Fruit fly (Drosophila melanogaster): ENCODE measurements around the gene CG42331.

The CG42331 gene

dm6 chr3R:24813637-24814301 lies 41.8 kb downstream of the CG42331 start, which contains the start of the genes lili and CG34150 (continued):
- TF ChIP-seq CG2129 (GFP tag; IDR thresholded peaks at IDR 0.05; ENCODE audit: partially characterized antibody) (peak; percentile 41; the same call in 1 of the 2 replicates), bbx (GFP tag; IDR thresholded peaks at IDR 0.05; ENCODE audit: partially characterized antibody) (peak; percentile 80), CG32767 (GFP tag; IDR thresholded peaks at IDR 0.05) (peak; percentile 73; the same call in 1 of the 2 replicates), Hr78 (GFP tag; optimal IDR thresholded peaks at IDR 0.05) (no peak), wek (GFP tag; optimal IDR thresholded peaks at IDR 0.05) (peak; percentile 1), E2f1 (GFP tag; IDR thresholded peaks at IDR 0.05) (peak; percentile 43; the same call in 1 of the 2 replicates), CG2712 (tag; optimal IDR thresholded peaks at IDR 0.05) (peak; percentile 86), BtbVII (GFP tag; optimal IDR thresholded peaks at IDR 0.05) (peak; percentile 29), Awh (GFP tag; IDR thresholded peaks at IDR 0.05) (peak; percentile 68; the same call in 1 of the 2 replicates), cas (GFP tag; IDR thresholded peaks at IDR 0.05) (0 out of 2 replicates have a peak, but pooled peaks have one; percentile 45), Max (GFP tag; optimal IDR thresholded peaks at IDR 0.05) (peak; percentile 79), emc (GFP tag; optimal IDR thresholded peaks at IDR 0.05) (peak; percentile 28), Pdp1 (GFP tag; optimal IDR thresholded peaks at IDR 0.05) (peak; percentile 65 to 66), Lhr (GFP tag; optimal IDR thresholded peaks at IDR 0.05) (peak; percentile 58), CG10543 (GFP tag; optimal IDR thresholded peaks at IDR 0.05) (peak; percentile 71), CG2678 (tag; optimal IDR thresholded peaks at IDR 0.05) (peak; percentile 81), NC2α (GFP tag; optimal IDR thresholded peaks at IDR 0.05) (no peak), CG42726 (GFP tag; IDR thresholded peaks at IDR 0.05; ENCODE audit: partially characterized antibody) (peak; percentile 56; the same call in 1 of the 2 replicates), nerfin-1 (tag; optimal IDR thresholded peaks at IDR 0.05) (peak; percentile 97), Dip3 (GFP tag; optimal IDR thresholded peaks at IDR 0.05) (peak; percentile 65), otp (GFP tag; IDR thresholded peaks at IDR 0.05) (no peak), Hsf (GFP tag; optimal IDR thresholded peaks at IDR 0.05) (peak; percentile 84), CG31365 (tag; optimal IDR thresholded peaks at IDR 0.05) (no peak), insv (GFP tag; optimal IDR thresholded peaks at IDR 0.05) (peak in 1 of 2 experiments; percentile 32), her (GFP tag; optimal IDR thresholded peaks at IDR 0.05) (no peak), mirr (GFP tag; optimal IDR thresholded peaks at IDR 0.05) (no peak), CG6765 (GFP tag; optimal IDR thresholded peaks at IDR 0.05) (peak; percentile 10), tin (GFP tag; optimal IDR thresholded peaks at IDR 0.05) (peak; percentile 77), hth (optimal IDR thresholded peaks at IDR 0.05) (no peak), jigr1 (GFP tag; IDR thresholded peaks at IDR 0.05) (peak; percentile 36; the same call in 1 of the 3 replicates), Adf1 (GFP tag; IDR thresholded peaks at IDR 0.05) (peak; percentile 44), CG6654 (GFP tag; optimal IDR thresholded peaks at IDR 0.05) (no peak), crc (GFP tag; optimal IDR thresholded peaks at IDR 0.05) (peak; percentile 32), gfzf (GFP tag; optimal IDR thresholded peaks at IDR 0.05) (peak; percentile 35), usp (GFP tag; optimal IDR thresholded peaks at IDR 0.05) (no peak), Dll (GFP tag; IDR thresholded peaks at IDR 0.05; ENCODE audit: partially characterized antibody) (peak; percentile 88), CG18262 (tag; optimal IDR thresholded peaks at IDR 0.05) (peak; percentile 67), cg (GFP tag; optimal IDR thresholded peaks at IDR 0.05) (no peak), CG12219 (GFP tag; optimal IDR thresholded peaks at IDR 0.05) (no peak), sd (tag; optimal IDR thresholded peaks at IDR 0.05) (peak; percentile 65), CHES-1-like (GFP tag; optimal IDR thresholded peaks at IDR 0.05) (peak; percentile 80), cad (GFP tag; optimal IDR thresholded peaks at IDR 0.05) (no peak), odd (GFP tag; optimal IDR thresholded peaks at IDR 0.05) (no peak), CG7839 (tag; optimal IDR thresholded peaks at IDR 0.05) (peak; percentile 74), Deaf1 (tag; optimal IDR thresholded peaks at IDR 0.05) (no peak), CG10366 (GFP tag; IDR thresholded peaks at IDR 0.05) (peak; percentile 63), p53 (GFP tag; optimal IDR thresholded peaks at IDR 0.05) (peak; percentile 50), az2 (GFP tag; optimal IDR thresholded peaks at IDR 0.05) (peak; percentile 80), ac (GFP tag; optimal IDR thresholded peaks at IDR 0.05) (no peak)
